Worm (Caenorhabditis elegans) whole organism, L2 larva: ENCODE results near the gene C50H11.13.

Experiments used
- aly-2 ChIP-seq: fragments of 150-350 bp; optimal IDR thresholded peaks from 2 replicates; lab custom pipeline; 2014; ENCODE audit warnings: missing biosample characterization, missing genetic modification characterization
- dmd-4 ChIP-seq: sonication (generic microtip); optimal IDR thresholded peaks from 2 replicates; lab custom pipeline; 2017; ENCODE audit warnings: missing biosample characterization, missing genetic modification characterization
- lin-39 ChIP-seq: fragments of 150-350 bp; optimal IDR thresholded peaks from 2 replicates; lab custom pipeline; 2014; ENCODE audit warnings: missing biosample characterization, missing genetic modification reagents, missing genetic modification characterization
- snpc-4 ChIP-seq: fragments of 150-350 bp; optimal IDR thresholded peaks from 2 replicates; lab custom pipeline; 2014; ENCODE audit warnings: missing biosample characterization, missing genetic modification characterization

ce11 chrV:3038058-3038457 is 33.4 kb downstream of the C50H11.13 start:
- TF ChIP-seq lin-39 (tag; lab: Kevin White, UChicago) = no peak
- no peak for TF ChIP-seq aly-2 (tag; lab: Kevin White, UChicago)
- no peak for TF ChIP-seq dmd-4
- TF ChIP-seq snpc-4 = no peak
